Fruit fly (Drosophila melanogaster): ENCODE measurements around the gene Arf1.
A peak's percentile ranks its signal among the peaks of the same experiment; 100 is the strongest.

The Arf1 gene

dm6 chr3L:22851172-22852128 is 20.6 kb downstream of the Arf1 start (continued):
- no peak for TF ChIP-seq nmo (GFP tag; optimal IDR thresholded peaks at IDR 0.05)
- no peak for TF ChIP-seq Mad (GFP tag; optimal IDR thresholded peaks at IDR 0.05)
- no peak for TF ChIP-seq oc (tag; optimal IDR thresholded peaks at IDR 0.05)
- TF ChIP-seq CG1602 (GFP tag; optimal IDR thresholded peaks at IDR 0.05) = no peak
- TF ChIP-seq TFAM (GFP tag; optimal IDR thresholded peaks at IDR 0.05) = no peak
- no peak for TF ChIP-seq chm (GFP tag; IDR thresholded peaks at IDR 0.05)
- no peak for TF ChIP-seq shn (GFP tag; optimal IDR thresholded peaks at IDR 0.05)
- TF ChIP-seq CG34422 (GFP tag; IDR thresholded peaks at IDR 0.05) = no peak
- no peak for TF ChIP-seq trem (tag; optimal IDR thresholded peaks at IDR 0.05)
- TF ChIP-seq tll (GFP tag; optimal IDR thresholded peaks at IDR 0.05) = no peak
- no peak for TF ChIP-seq Ssrp (tag; optimal IDR thresholded peaks at IDR 0.05)
- TF ChIP-seq HLHmδ (GFP tag; optimal IDR thresholded peaks at IDR 0.05) = no peak
- TF ChIP-seq Stat92E (GFP tag; optimal IDR thresholded peaks at IDR 0.05) = no peak
- no peak for TF ChIP-seq CG32767 (GFP tag; IDR thresholded peaks at IDR 0.05)
- no peak for TF ChIP-seq tio (GFP tag; optimal IDR thresholded peaks at IDR 0.05)
- no peak for TF ChIP-seq CG12071 (GFP tag; optimal IDR thresholded peaks at IDR 0.05)
- TF ChIP-seq cg (GFP tag; optimal IDR thresholded peaks at IDR 0.05) = peak; percentile 35
- no peak for TF ChIP-seq ash1 (GFP tag; optimal IDR thresholded peaks at IDR 0.05)
- TF ChIP-seq CG13624 (GFP tag; optimal IDR thresholded peaks at IDR 0.05) = no peak
- no peak for TF ChIP-seq CG10274 (GFP tag; optimal IDR thresholded peaks at IDR 0.05)
- no peak for TF ChIP-seq CG18599 (GFP tag; optimal IDR thresholded peaks at IDR 0.05)
- TF ChIP-seq lmd (GFP tag; IDR thresholded peaks at IDR 0.05) = no peak
- TF ChIP-seq CG18011 (GFP tag; optimal IDR thresholded peaks at IDR 0.05) = no peak
- TF ChIP-seq corto (GFP tag; optimal IDR thresholded peaks at IDR 0.05) = peak; percentile 41
- TF ChIP-seq Six4 (GFP tag; optimal IDR thresholded peaks at IDR 0.05) = no peak
- peak in 1 of 2 experiments; percentile 93 for TF ChIP-seq bsh (GFP tag; optimal IDR thresholded peaks at IDR 0.05)
- no peak for TF ChIP-seq gem (tag; optimal IDR thresholded peaks at IDR 0.05)
- no peak for TF ChIP-seq sd (tag; optimal IDR thresholded peaks at IDR 0.05)
- no peak for TF ChIP-seq sna (GFP tag; IDR thresholded peaks at IDR 0.05; ENCODE audit: partially characterized antibody)
- TF ChIP-seq chinmo (GFP tag; IDR thresholded peaks at IDR 0.05; ENCODE audit: partially characterized antibody) = 0 out of 4 replicates have a peak, but pooled peaks have one; percentile 29
- TF ChIP-seq Atf6 (GFP tag; IDR thresholded peaks at IDR 0.05) = no peak
- no peak for TF ChIP-seq CG3065 (GFP tag; optimal IDR thresholded peaks at IDR 0.05)
- no peak for TF ChIP-seq jigr1 (GFP tag; IDR thresholded peaks at IDR 0.05)
- TF ChIP-seq amos (GFP tag; IDR thresholded peaks at IDR 0.05; ENCODE audit: partially characterized antibody) = no peak
- no peak for TF ChIP-seq tap (tag; optimal IDR thresholded peaks at IDR 0.05)
- TF ChIP-seq CG18476 (GFP tag; optimal IDR thresholded peaks at IDR 0.05) = no peak
- no peak for TF ChIP-seq pfk (GFP tag; optimal IDR thresholded peaks at IDR 0.05)
- TF ChIP-seq Sry-β (GFP tag; optimal IDR thresholded peaks at IDR 0.05) = no peak
- no peak for TF ChIP-seq peb (GFP tag; IDR thresholded peaks at IDR 0.05)
- no peak for TF ChIP-seq odd (GFP tag; optimal IDR thresholded peaks at IDR 0.05)
- TF ChIP-seq CG10959 (GFP tag; IDR thresholded peaks at IDR 0.05) = no peak
- TF ChIP-seq Adf1 (GFP tag; IDR thresholded peaks at IDR 0.05) = peak; percentile 77
- peak; percentile 29 for TF ChIP-seq lbe (GFP tag; optimal IDR thresholded peaks at IDR 0.05)
- TF ChIP-seq phol (tag; optimal IDR thresholded peaks at IDR 0.05) = no peak
- TF ChIP-seq NK7.1 (GFP tag; optimal IDR thresholded peaks at IDR 0.05) = no peak
- TF ChIP-seq CG1233 (GFP tag; optimal IDR thresholded peaks at IDR 0.05) = no peak
- no peak for TF ChIP-seq CG17328 (GFP tag; IDR thresholded peaks at IDR 0.05)
- TF ChIP-seq MBD-R2 (GFP tag; IDR thresholded peaks at IDR 0.05) = no peak

Measured in whole organism, embryonic.